Fruit fly (Drosophila melanogaster) whole organism: ENCODE data around the gene disp.

Source experiments
- CG8478 ChIP-seq: fragments of >200 bp; optimal IDR thresholded peaks from 2 replicates; lab custom pipeline; 2018; ENCODE audit warnings: inconsistent platforms
- Dll ChIP-seq: fragments of >200 bp; optimal IDR thresholded peaks from 2 replicates; lab custom pipeline; 2017
- EcR ChIP-seq, 2 experiments: fragments of >200 bp; optimal IDR thresholded peaks; 2 replicates each; lab custom pipeline; 2017; ENCODE audit warnings: missing biosample characterization in 2 of 2, missing genetic modification characterization in 2 of 2, missing genetic modification reagents in 2 of 2
- pan ChIP-seq: fragments of >200 bp; optimal IDR thresholded peaks from 2 replicates; lab custom pipeline; 2017
- psq ChIP-seq: fragments of >200 bp; optimal IDR thresholded peaks from 2 replicates; lab custom pipeline; 2017
- usp ChIP-seq: fragments of >200 bp; optimal IDR thresholded peaks from 2 replicates; lab custom pipeline; 2017; ENCODE audit warnings: missing biosample characterization, missing genetic modification characterization, mixed read lengths

The disp gene

dm6 chr3R:5840870-5841269 is 15.2 kb downstream of the disp start, which contains the start of gene CG1213:
Gene CG1213, plus strand, starts transcription at chr3R:5841170.
- TF ChIP-seq pan (lab: Kevin White, UChicago) (no peak), usp (GFP tag; lab: Kevin White, UChicago) (no peak), Dll (no peak)

dm6 chr3R:5838683-5839365 is 17.3 kb downstream of the disp start:
- no peak for TF ChIP-seq EcR (GFP tag; optimal IDR thresholded peaks at IDR 0.05; lab: Kevin White, UChicago)

- TF ChIP-seq EcR (GFP tag; optimal IDR thresholded peaks at IDR 0.05; lab: Kevin White, UChicago) (no peak), Dll (no peak), usp (GFP tag; lab: Kevin White, UChicago) (no peak), psq (lab: Kevin White, UChicago) (no peak), pan (lab: Kevin White, UChicago) (no peak), CG8478 (no peak)
Measured at dm6 chr3R:5836536-5836935, 19.6 kb downstream of the disp start.

dm6 chr3R:5833948-5834504 is 22.1 kb downstream of the disp start:
- no peak for TF ChIP-seq Dll
- no peak for TF ChIP-seq psq (lab: Kevin White, UChicago)
- TF ChIP-seq CG8478: no peak
- no peak for TF ChIP-seq usp (GFP tag; lab: Kevin White, UChicago)
- TF ChIP-seq EcR (GFP tag; optimal IDR thresholded peaks at IDR 0.05; lab: Kevin White, UChicago): no peak
- TF ChIP-seq pan (lab: Kevin White, UChicago): no peak

dm6 chr3R:5832345-5832981 is 23.6 kb downstream of the disp start:
- TF ChIP-seq psq (lab: Kevin White, UChicago) (no peak), CG8478 (no peak), pan (lab: Kevin White, UChicago) (no peak), Dll (no peak), usp (GFP tag; lab: Kevin White, UChicago) (no peak), EcR (GFP tag; optimal IDR thresholded peaks at IDR 0.05; lab: Kevin White, UChicago) (no peak)

dm6 chr3R:5831339-5831738 is 24.8 kb downstream of the disp start, which contains the start of gene CG1208:
Gene CG1208, plus strand, starts transcription at chr3R:5831639.
- TF ChIP-seq CG8478 (no peak), usp (GFP tag; lab: Kevin White, UChicago) (no peak), EcR (GFP tag; optimal IDR thresholded peaks at IDR 0.05; lab: Kevin White, UChicago) (no peak), Dll (no peak), pan (lab: Kevin White, UChicago) (no peak), psq (lab: Kevin White, UChicago) (no peak)

dm6 chr3R:5829762-5830161 is 26.3 kb downstream of the disp start, which contains the start of gene glob3:
Gene glob3, plus strand, starts transcription at chr3R:5830062.
- TF ChIP-seq Dll: no peak
- TF ChIP-seq pan (lab: Kevin White, UChicago): no peak

- TF ChIP-seq psq (lab: Kevin White, UChicago) (no peak), CG8478 (no peak), usp (GFP tag; lab: Kevin White, UChicago) (no peak), EcR (GFP tag; optimal IDR thresholded peaks at IDR 0.05; lab: Kevin White, UChicago) (no peak), Dll (no peak), pan (lab: Kevin White, UChicago) (no peak)
Measured at dm6 chr3R:5824456-5824855, 31.7 kb downstream of the disp start, which contains the start of the genes Sec20 and dgrn. Gene Sec20, minus strand, starts transcription at chr3R:5824532. Gene dgrn, plus strand, starts transcription at chr3R:5824615.

dm6 chr3R:5821750-5822149 is 34.4 kb downstream of the disp start, which contains the start of gene CG46303:
Gene CG46303, plus strand, starts transcription at chr3R:5821972.
- TF ChIP-seq psq (lab: Kevin White, UChicago) (no peak), CG8478 (no peak), pan (lab: Kevin White, UChicago) (no peak), usp (GFP tag; lab: Kevin White, UChicago) (no peak), Dll (no peak), EcR (GFP tag; optimal IDR thresholded peaks at IDR 0.05; lab: Kevin White, UChicago) (no peak)

- TF ChIP-seq usp (GFP tag; lab: Kevin White, UChicago) (no peak), EcR (GFP tag; optimal IDR thresholded peaks at IDR 0.05; lab: Kevin White, UChicago) (no peak)
Measured at dm6 chr3R:5821243-5821642, 34.9 kb downstream of the disp start, which contains the start of gene Hpr1. Gene Hpr1, minus strand, starts transcription at chr3R:5821440.

- TF ChIP-seq usp (GFP tag; lab: Kevin White, UChicago): no peak
- TF ChIP-seq CG8478: no peak
- TF ChIP-seq Dll: no peak
- no peak for TF ChIP-seq EcR (GFP tag; optimal IDR thresholded peaks at IDR 0.05; lab: Kevin White, UChicago)
- no peak for TF ChIP-seq pan (lab: Kevin White, UChicago)
- TF ChIP-seq psq (lab: Kevin White, UChicago): no peak
Measured at dm6 chr3R:5813157-5813659, 42.9 kb downstream of the disp start, which contains the start of gene CG42675. Gene CG42675, plus strand, starts transcription at chr3R:5813609.
